Fruit fly (Drosophila melanogaster): ENCODE results near the gene Afti.

DNA sequence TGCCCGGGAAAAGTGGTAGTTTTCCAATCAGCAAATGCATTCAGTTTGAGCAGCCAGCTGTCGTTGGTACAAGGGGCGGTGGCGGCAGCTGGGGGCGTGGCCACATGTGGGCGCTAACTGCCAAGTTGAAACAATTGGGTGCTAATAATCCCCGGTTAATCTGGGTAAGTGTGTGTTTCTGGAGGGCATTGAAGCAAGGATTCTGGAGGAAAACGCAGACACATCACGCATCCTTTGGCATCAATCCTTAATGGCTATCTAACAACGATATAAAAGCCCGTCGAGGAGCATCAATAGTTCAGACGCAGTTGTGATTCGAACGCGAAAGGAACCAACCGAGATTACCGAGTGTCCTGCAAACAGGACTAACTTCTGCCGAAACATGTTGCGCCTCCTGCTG, 11.9 kb downstream of the Afti start, which contains the start of gene Crz:
- TF ChIP-seq CG13894 (tag; optimal IDR thresholded peaks at IDR 0.05) = no peak
- no peak for TF ChIP-seq ftz-f1 (GFP tag; optimal IDR thresholded peaks at IDR 0.05)
- TF ChIP-seq odd (GFP tag; optimal IDR thresholded peaks at IDR 0.05) = no peak
- TF ChIP-seq mirr (GFP tag; optimal IDR thresholded peaks at IDR 0.05) = no peak
- no peak for TF ChIP-seq CG1024 (GFP tag; IDR thresholded peaks at IDR 0.05)
- no peak for TF ChIP-seq HLHmδ (GFP tag; optimal IDR thresholded peaks at IDR 0.05)
- TF ChIP-seq CG4707 (GFP tag; optimal IDR thresholded peaks at IDR 0.05) = no peak

Measured in whole organism, embryonic.